Fruit fly (Drosophila melanogaster) whole organism, embryonic: ENCODE data around the gene soti.

ENCODE experiments used
- Abd-B ChIP-seq: fragments of 200-800 bp; sonication (Bioruptor generic); optimal IDR thresholded peaks from 2 replicates; lab custom pipeline; 2018; ENCODE audit warnings: missing biosample characterization, mild to moderate bottlenecking, missing genetic modification characterization, moderate library complexity
- Aef1 ChIP-seq: fragments of 200-800 bp; sonication (Bioruptor generic); IDR thresholded peaks from 3 replicates; pipeline ENCODE4 v1.3.6; 2022; ENCODE audit warnings: missing biosample characterization, missing genetic modification characterization
- B-H1 ChIP-seq: fragments of 200-800 bp; sonication (Bioruptor generic); IDR thresholded peaks from 3 replicates; pipeline ENCODE4 v1.3.6; 2022; ENCODE audit warnings: missing biosample characterization, missing genetic modification characterization
- Bdp1 ChIP-seq: fragments of 200-800 bp; sonication (Bioruptor generic); optimal IDR thresholded peaks from 3 replicates; lab custom pipeline; 2016; ENCODE audit warnings: missing biosample characterization, missing genetic modification characterization
- CG10267 ChIP-seq: fragments of 200-800 bp; sonication (Bioruptor generic); optimal IDR thresholded peaks from 2 replicates; lab custom pipeline; 2018; ENCODE audit warnings: missing biosample characterization, mild to moderate bottlenecking, missing genetic modification characterization, moderate library complexity
- CG11696 ChIP-seq: fragments of 200-800 bp; sonication (Bioruptor generic); IDR thresholded peaks from 2 replicates; pipeline ENCODE4 v1.3.6; 2022; ENCODE audit warnings: missing biosample characterization, missing genetic modification characterization
- CG12236 ChIP-seq: fragments of 200-800 bp; sonication (Bioruptor generic); optimal IDR thresholded peaks from 2 replicates; lab custom pipeline; 2016; ENCODE audit warnings: missing biosample characterization, missing genetic modification characterization
- CG12299 ChIP-seq: fragments of 200-800 bp; sonication (Bioruptor generic); optimal IDR thresholded peaks from 2 replicates; lab custom pipeline; 2018; ENCODE audit warnings: missing biosample characterization, mild to moderate bottlenecking, missing genetic modification characterization
- CG1233 ChIP-seq: fragments of 200-800 bp; sonication (Bioruptor generic); optimal IDR thresholded peaks from 4 replicates; lab custom pipeline; 2018; ENCODE audit warnings: missing biosample characterization, mild to moderate bottlenecking, missing genetic modification characterization
- CG13624 ChIP-seq: fragments of 200-800 bp; sonication (Bioruptor generic); optimal IDR thresholded peaks from 2 replicates; lab custom pipeline; 2016; ENCODE audit warnings: missing biosample characterization, missing genetic modification characterization
- CG15601 ChIP-seq: fragments of 200-800 bp; sonication (Bioruptor generic); optimal IDR thresholded peaks from 3 replicates; lab custom pipeline; 2019; ENCODE audit warnings: missing biosample characterization, mild to moderate bottlenecking, missing genetic modification characterization, moderate library complexity
- CG16815 ChIP-seq: fragments of 200-800 bp; sonication (Bioruptor generic); optimal IDR thresholded peaks from 3 replicates; lab custom pipeline; 2017; ENCODE audit warnings: missing biosample characterization, mild to moderate bottlenecking, missing genetic modification characterization
- CG17328 ChIP-seq: fragments of 200-800 bp; sonication (Bioruptor generic); IDR thresholded peaks from 2 replicates; pipeline ENCODE4 v1.3.6; 2022; ENCODE audit warnings: missing biosample characterization, missing genetic modification characterization
- CG1792 ChIP-seq: fragments of 200-800 bp; sonication (Bioruptor generic); optimal IDR thresholded peaks from 2 replicates; lab custom pipeline; 2016; ENCODE audit warnings: missing biosample characterization, missing genetic modification characterization
- CG2199 ChIP-seq: fragments of 200-800 bp; sonication (Bioruptor generic); IDR thresholded peaks from 3 replicates; pipeline ENCODE4 v1.3.6; 2022; ENCODE audit warnings: missing biosample characterization, missing genetic modification characterization
- CG2202 ChIP-seq: fragments of 200-800 bp; sonication (Bioruptor generic); optimal IDR thresholded peaks from 2 replicates; lab custom pipeline; 2018; ENCODE audit warnings: missing biosample characterization, mild to moderate bottlenecking, missing genetic modification characterization
- CG32767 ChIP-seq: fragments of 200-800 bp; sonication (Bioruptor generic); IDR thresholded peaks from 2 replicates; pipeline ENCODE4 v1.3.6; 2022; ENCODE audit warnings: missing biosample characterization, missing genetic modification characterization
- CG4730 ChIP-seq: fragments of 200-800 bp; sonication (Bioruptor generic); IDR thresholded peaks from 2 replicates; pipeline ENCODE4 v1.3.6; 2022; ENCODE audit warnings: missing biosample characterization, missing genetic modification characterization
- CG7928 ChIP-seq: fragments of 200-800 bp; sonication (Bioruptor generic); optimal IDR thresholded peaks from 2 replicates; lab custom pipeline; 2017; ENCODE audit warnings: missing biosample characterization, mild to moderate bottlenecking, missing genetic modification characterization
- CG8089 ChIP-seq: fragments of 200-800 bp; sonication (Bioruptor generic); optimal IDR thresholded peaks from 3 replicates; lab custom pipeline; 2016; ENCODE audit warnings: missing biosample characterization, missing genetic modification characterization
- CG8388 ChIP-seq: fragments of 200-800 bp; sonication (Bioruptor generic); optimal IDR thresholded peaks from 2 replicates; lab custom pipeline; 2019; ENCODE audit warnings: missing biosample characterization, mild to moderate bottlenecking, missing genetic modification characterization, moderate library complexity
- Chrac-16 ChIP-seq: fragments of 200-800 bp; sonication (Bioruptor generic); optimal IDR thresholded peaks from 3 replicates; lab custom pipeline; 2016; ENCODE audit warnings: missing biosample characterization, missing genetic modification characterization
- CrebB ChIP-seq: fragments of 200-800 bp; sonication (Bioruptor generic); optimal IDR thresholded peaks from 3 replicates; lab custom pipeline; 2018; ENCODE audit warnings: missing biosample characterization, mild to moderate bottlenecking, missing genetic modification characterization
- D ChIP-seq, 2 experiments: fragments of 200-800 bp in 1 of 2; fragments of >200 bp in 1 of 2; sonication (Bioruptor generic) in 1 of 2; optimal IDR thresholded peaks; 2 replicates in 1 of 2; 3 replicates in 1 of 2; lab custom pipeline; 2017; ENCODE audit warnings: mild to moderate bottlenecking in 1 of 2, missing biosample characterization in 1 of 2, missing genetic modification characterization in 1 of 2, missing genetic modification reagents in 1 of 2
- Dbx ChIP-seq: fragments of 200-800 bp; sonication (Bioruptor generic); IDR thresholded peaks from 3 replicates; pipeline ENCODE4 v1.3.6; 2022; ENCODE audit warnings: missing biosample characterization, missing genetic modification characterization
- H2.0 ChIP-seq: fragments of 200-800 bp; sonication (Bioruptor generic); IDR thresholded peaks from 2 replicates; pipeline ENCODE4 v1.3.6; 2022; ENCODE audit warnings: missing biosample characterization, missing genetic modification characterization
- Hsf ChIP-seq: fragments of 200-800 bp; sonication (Bioruptor generic); optimal IDR thresholded peaks from 3 replicates; lab custom pipeline; 2016; ENCODE audit warnings: missing biosample characterization, missing genetic modification characterization
- MBD-R2 ChIP-seq: fragments of 200-800 bp; sonication (Bioruptor generic); IDR thresholded peaks from 2 replicates; pipeline ENCODE4 v1.3.6; 2022; ENCODE audit warnings: missing biosample characterization, missing genetic modification characterization
- Mad ChIP-seq: fragments of 200-800 bp; sonication (Bioruptor generic); optimal IDR thresholded peaks from 2 replicates; lab custom pipeline; 2016; ENCODE audit warnings: missing biosample characterization, missing genetic modification characterization
- Med ChIP-seq: fragments of 200-800 bp; sonication (Bioruptor generic); peaks from one replicate; lab custom pipeline; 2016; ENCODE audit warnings: missing biosample characterization, missing genetic modification characterization, mild to moderate bottlenecking, inconsistent platforms, moderate library complexity
- Myb ChIP-seq: fragments of 200-800 bp; sonication (Bioruptor generic); optimal IDR thresholded peaks from 2 replicates; lab custom pipeline; 2016; ENCODE audit warnings: missing biosample characterization, missing genetic modification characterization
- Ssrp ChIP-seq: fragments of 200-800 bp; sonication (Bioruptor generic); optimal IDR thresholded peaks from 2 replicates; lab custom pipeline; 2018; ENCODE audit warnings: missing biosample characterization, mild to moderate bottlenecking, missing genetic modification characterization, moderate library complexity
- Taf1 ChIP-seq: fragments of 200-800 bp; sonication (Bioruptor generic); IDR thresholded peaks from 2 replicates; pipeline ENCODE4 v1.3.6; 2022; ENCODE audit warnings: missing biosample characterization, missing genetic modification characterization
- Trl ChIP-seq, 3 experiments: fragments of >200 bp in 2 of 3; fragments of 200-800 bp in 1 of 3; sonication (Bioruptor generic) in 1 of 3; optimal IDR thresholded peaks; 2 replicates in 1 of 3; 3 replicates in 2 of 3; lab custom pipeline; 2016 to 2017; ENCODE audit warnings: missing biosample characterization in 1 of 3, missing genetic modification characterization in 1 of 3
- ac ChIP-seq: fragments of 200-800 bp; sonication (Bioruptor generic); optimal IDR thresholded peaks from 3 replicates; lab custom pipeline; 2017; ENCODE audit warnings: missing biosample characterization, mild to moderate bottlenecking, missing genetic modification characterization
- amos ChIP-seq: fragments of 200-800 bp; sonication (Bioruptor generic); IDR thresholded peaks from 2 replicates; pipeline ENCODE4 v1.3.6; 2022; ENCODE audit warnings: missing biosample characterization, missing genetic modification characterization; ENCODE audit not compliant: partially characterized antibody
- corto ChIP-seq: fragments of 200-800 bp; sonication (Bioruptor generic); optimal IDR thresholded peaks from 2 replicates; lab custom pipeline; 2016; ENCODE audit warnings: missing biosample characterization, mild to moderate bottlenecking, missing genetic modification characterization, moderate library complexity
- crp ChIP-seq, 2 experiments: fragments of 200-800 bp; sonication (Bioruptor generic); optimal IDR thresholded peaks; 2 replicates in 1 of 2; 3 replicates in 1 of 2; lab custom pipeline; 2017; ENCODE audit warnings: missing biosample characterization in 2 of 2, missing genetic modification characterization in 2 of 2, mild to moderate bottlenecking in 1 of 2, moderate library complexity in 1 of 2
- disco-r ChIP-seq: fragments of 200-800 bp; sonication (Bioruptor generic); optimal IDR thresholded peaks from 2 replicates; lab custom pipeline; 2016; ENCODE audit warnings: missing biosample characterization, missing genetic modification characterization
- ftz-f1 ChIP-seq: fragments of 200-800 bp; sonication (Bioruptor generic); optimal IDR thresholded peaks from 2 replicates; lab custom pipeline; 2016; ENCODE audit warnings: missing biosample characterization, missing genetic modification characterization
- fu2 ChIP-seq: fragments of 200-800 bp; sonication (Bioruptor generic); optimal IDR thresholded peaks from 2 replicates; lab custom pipeline; 2016; ENCODE audit warnings: missing biosample characterization, missing genetic modification characterization
- gcm ChIP-seq: fragments of 200-800 bp; sonication (Bioruptor generic); optimal IDR thresholded peaks from 2 replicates; lab custom pipeline; 2019; ENCODE audit warnings: missing biosample characterization, mild to moderate bottlenecking, missing genetic modification characterization, moderate library complexity
- kni ChIP-seq: fragments of 200-800 bp; sonication (Bioruptor generic); optimal IDR thresholded peaks from 3 replicates; lab custom pipeline; 2017; ENCODE audit warnings: mild to moderate bottlenecking, missing biosample characterization, missing genetic modification reagents, missing genetic modification characterization
- lab ChIP-seq: fragments of 200-800 bp; sonication (Bioruptor generic); optimal IDR thresholded peaks from 3 replicates; lab custom pipeline; 2017; ENCODE audit warnings: missing biosample characterization, missing genetic modification characterization, mild to moderate bottlenecking, moderate library complexity, missing genetic modification reagents
- nom ChIP-seq: fragments of 200-800 bp; sonication (Bioruptor generic); optimal IDR thresholded peaks from 2 replicates; lab custom pipeline; 2017; ENCODE audit warnings: missing biosample characterization, missing genetic modification characterization, mild to moderate bottlenecking, moderate library complexity, missing genetic modification reagents
- org-1 ChIP-seq: fragments of 200-800 bp; sonication (Bioruptor generic); optimal IDR thresholded peaks from 2 replicates; lab custom pipeline; 2017; ENCODE audit warnings: missing biosample characterization, missing genetic modification characterization
- pum ChIP-seq: fragments of 200-800 bp; sonication (Bioruptor generic); optimal IDR thresholded peaks from 2 replicates; lab custom pipeline; 2016; ENCODE audit warnings: missing biosample characterization, missing genetic modification characterization
- row ChIP-seq: fragments of 200-800 bp; sonication (Bioruptor generic); IDR thresholded peaks from 3 replicates; pipeline ENCODE4 v1.3.6; 2022; ENCODE audit warnings: missing biosample characterization, missing genetic modification characterization
- sima ChIP-seq: fragments of 200-800 bp; sonication (Bioruptor generic); optimal IDR thresholded peaks from 2 replicates; lab custom pipeline; 2016; ENCODE audit warnings: missing biosample characterization, missing genetic modification characterization
- stwl ChIP-seq: fragments of 200-800 bp; sonication (Bioruptor generic); optimal IDR thresholded peaks from 3 replicates; lab custom pipeline; 2018; ENCODE audit warnings: missing biosample characterization, mild to moderate bottlenecking, missing genetic modification characterization, moderate library complexity

Gene soti

dm6 chr3R:14357405-14357804 lies 24.1 kb downstream of the soti start (continued):
- TF ChIP-seq CG15601 (tag; lab: Kevin White, UChicago), result no peak
- no peak for TF ChIP-seq ftz-f1 (GFP tag; lab: Kevin White, UChicago)
- no peak for TF ChIP-seq CG16815 (GFP tag; lab: Kevin White, UChicago)
- no peak for TF ChIP-seq CG8089
- no peak for TF ChIP-seq Taf1
- peak; percentile 21 for TF ChIP-seq Ssrp
- no peak for TF ChIP-seq CG12299 (tag; lab: Kevin White, UChicago)
- no peak for TF ChIP-seq CG2202 (tag; lab: Kevin White, UChicago)
- TF ChIP-seq Myb, result no peak
- peak; percentile 13; the same call in 1 of the 2 replicates for TF ChIP-seq MBD-R2 (GFP tag; lab: Robert Waterston, UW)
- TF ChIP-seq Med (GFP tag; lab: Kevin White, UChicago), result peak; percentile 83
- peak; percentile 22 for TF ChIP-seq gcm (GFP tag; lab: Kevin White, UChicago)
- no peak for TF ChIP-seq pum (GFP tag; lab: Kevin White, UChicago)
- peak; percentile 8 for TF ChIP-seq CG13624 (GFP tag; lab: Kevin White, UChicago)
- TF ChIP-seq CG2199 (GFP tag; lab: Robert Waterston, UW), result no peak
- peak; percentile 69 for TF ChIP-seq lab (GFP tag; lab: Kevin White, UChicago)
- no peak for TF ChIP-seq org-1
- TF ChIP-seq CG12236 (GFP tag; lab: Kevin White, UChicago), result no peak
- TF ChIP-seq Chrac-16, result peak; percentile 45
- TF ChIP-seq CG11696 (GFP tag; lab: Robert Waterston, UW), result no peak
- TF ChIP-seq amos, result no peak
- TF ChIP-seq CG8388 (GFP tag; lab: Kevin White, UChicago), result peak; percentile 27
- peak; percentile 69 for TF ChIP-seq row (GFP tag; lab: Robert Waterston, UW)
- TF ChIP-seq CG4730 (GFP tag; lab: Robert Waterston, UW), result peak; percentile 28; the same call in 1 of the 2 replicates
- peak; percentile 17 for TF ChIP-seq CG1792 (GFP tag; lab: Kevin White, UChicago)
- TF ChIP-seq nom (GFP tag; lab: Kevin White, UChicago), result peak; percentile 48
- no peak for TF ChIP-seq crp (GFP tag; optimal IDR thresholded peaks at IDR 0.05; lab: Kevin White, UChicago)
- peak; percentile 11 for TF ChIP-seq CG10267
- TF ChIP-seq fu2 (GFP tag; lab: Kevin White, UChicago), result no peak
- TF ChIP-seq Mad (GFP tag; lab: Kevin White, UChicago), result no peak
- peak; percentile 51 for TF ChIP-seq H2.0 (GFP tag; lab: Robert Waterston, UW)
- TF ChIP-seq kni (GFP tag; lab: Kevin White, UChicago), result no peak
- TF ChIP-seq CG1233 (GFP tag; lab: Kevin White, UChicago), result peak; percentile 34
- peak; percentile 45; the same call in 1 of the 3 replicates for TF ChIP-seq B-H1 (GFP tag; lab: Robert Waterston, UW)
- TF ChIP-seq D (optimal IDR thresholded peaks at IDR 0.05; lab: Kevin White, UChicago), result no peak
- peak; percentile 13 for TF ChIP-seq D (GFP tag; optimal IDR thresholded peaks at IDR 0.05; lab: Kevin White, UChicago)
- no peak for TF ChIP-seq disco-r
- TF ChIP-seq Dbx, result peak; percentile 65; the same call in 2 of the 3 replicates
- peak; percentile 48 for TF ChIP-seq Hsf (GFP tag; lab: Kevin White, UChicago)
- peak; percentile 45; the same call in 2 of the 3 replicates for TF ChIP-seq Aef1 (GFP tag; lab: Robert Waterston, UW)
- TF ChIP-seq CG7928 (GFP tag; lab: Kevin White, UChicago), result no peak
- TF ChIP-seq corto (GFP tag; lab: Kevin White, UChicago), result no peak
- no peak for TF ChIP-seq sima (GFP tag; lab: Kevin White, UChicago)
- TF ChIP-seq CG17328 (GFP tag; lab: Robert Waterston, UW), result peak; percentile 57
- TF ChIP-seq CG32767 (GFP tag; lab: Robert Waterston, UW), result no peak
- no peak for TF ChIP-seq Trl (optimal IDR thresholded peaks at IDR 0.05; lab: Kevin White, UChicago)
- TF ChIP-seq Trl (GFP tag; optimal IDR thresholded peaks at IDR 0.05; lab: Kevin White, UChicago), result no peak
- TF ChIP-seq Abd-B (GFP tag; lab: Kevin White, UChicago), result peak; percentile 7
- TF ChIP-seq Bdp1 (GFP tag; lab: Kevin White, UChicago), result no peak
- TF ChIP-seq CrebB (tag; lab: Kevin White, UChicago), result no peak
- TF ChIP-seq ac (GFP tag; lab: Kevin White, UChicago), result no peak
- TF ChIP-seq stwl, result no peak
